Fruit fly (Drosophila melanogaster): ENCODE measurements around the gene edin.
A peak's percentile ranks its signal among the peaks of the same experiment; 100 is the strongest.

dm6 chr3L:17495266-17495961, 734 bp downstream of the edin start:
- TF ChIP-seq CG1621 (tag; optimal IDR thresholded peaks at IDR 0.05) (peak; percentile 28), CG6792 (GFP tag; optimal IDR thresholded peaks at IDR 0.05) (peak; percentile 57), OdsH (GFP tag; optimal IDR thresholded peaks at IDR 0.05) (peak; percentile 76), CG8632 (GFP tag; optimal IDR thresholded peaks at IDR 0.05) (peak; percentile 55), CG11762 (GFP tag; optimal IDR thresholded peaks at IDR 0.05; ENCODE audit: insufficient read depth) (peak; percentile 38), CG6276 (GFP tag; optimal IDR thresholded peaks at IDR 0.05) (peak; percentile 26), CG11294 (GFP tag; IDR thresholded peaks at IDR 0.05) (no peak), Blimp-1 (GFP tag; optimal IDR thresholded peaks at IDR 0.05) (peak; percentile 61), CG10631 (GFP tag; optimal IDR thresholded peaks at IDR 0.05) (peak; percentile 44), dac (GFP tag; optimal IDR thresholded peaks at IDR 0.05) (no peak)
